Worm (Caenorhabditis elegans) whole organism, young adult: ENCODE results near the gene crls-1.

Experiments used
- B0019.2 ChIP-seq: fragments of 200-800 bp; sonication (Bioruptor generic); conservative IDR thresholded peaks from 2 replicates; pipeline ENCODE4 v1.3.6; 2022; ENCODE audit warnings: missing genetic modification reagents, missing genetic modification characterization, missing compliant biosample characterization
- B0035.1 ChIP-seq: sonication (generic microtip); optimal IDR thresholded peaks from 2 replicates; lab custom pipeline; 2016; ENCODE audit warnings: missing genetic modification characterization, mild to moderate bottlenecking, missing compliant biosample characterization, missing genotype, missing genetic modification reagents
- B0261.1 ChIP-seq: sonication (generic microtip); optimal IDR thresholded peaks from 2 replicates; lab custom pipeline; 2016; ENCODE audit warnings: mild to moderate bottlenecking, missing genetic modification characterization, moderate library complexity, missing compliant biosample characterization
- F23B12.7 ChIP-seq: sonication (generic microtip); optimal IDR thresholded peaks from 2 replicates; lab custom pipeline; 2017; ENCODE audit warnings: missing genetic modification characterization, mild to moderate bottlenecking, missing compliant biosample characterization, antibody characterized with exemption, moderate library complexity; ENCODE audit not compliant: insufficient read depth
- F52B5.7 ChIP-seq: sonication (generic microtip); optimal IDR thresholded peaks from 2 replicates; lab custom pipeline; 2016; ENCODE audit warnings: mild to moderate bottlenecking, missing genetic modification characterization, missing compliant biosample characterization
- F55B11.4 ChIP-seq: sonication (generic microtip); optimal IDR thresholded peaks from 2 replicates; lab custom pipeline; 2016; ENCODE audit warnings: missing compliant biosample characterization, missing genetic modification characterization, borderline replicate concordance; ENCODE audit not compliant: insufficient read depth
- F57C9.4 ChIP-seq: sonication (generic microtip); optimal IDR thresholded peaks from 2 replicates; lab custom pipeline; 2017; ENCODE audit warnings: mild to moderate bottlenecking, missing genetic modification characterization, missing compliant biosample characterization
- T07F8.4 ChIP-seq: sonication (generic microtip); optimal IDR thresholded peaks from 2 replicates; lab custom pipeline; 2016; ENCODE audit warnings: mild to moderate bottlenecking, missing genetic modification characterization, moderate library complexity, missing compliant biosample characterization
- Y56A3A.18 ChIP-seq: fragments of 200-800 bp; sonication (Bioruptor generic); IDR thresholded peaks from 2 replicates; pipeline ENCODE4 v1.3.6; 2022; ENCODE audit warnings: missing genetic modification reagents, missing genetic modification characterization, missing compliant biosample characterization
- akir-1 ChIP-seq: fragments of 200-800 bp; sonication (Bioruptor generic); optimal IDR thresholded peaks from 2 replicates; lab custom pipeline; 2018; ENCODE audit warnings: mild to moderate bottlenecking, missing genetic modification characterization, moderate library complexity, missing compliant biosample characterization
- aptf-2 ChIP-seq: fragments of 200-800 bp; sonication (Bioruptor generic); conservative IDR thresholded peaks from 2 replicates; pipeline ENCODE4 v1.3.6; 2022; ENCODE audit warnings: missing genetic modification reagents, missing genetic modification characterization, missing compliant biosample characterization
- aptf-3 ChIP-seq: fragments of 200-800 bp; sonication (Bioruptor generic); IDR thresholded peaks from 2 replicates; pipeline ENCODE4 v1.3.6; 2022; ENCODE audit warnings: missing genetic modification characterization, missing compliant biosample characterization
- atf-7 ChIP-seq: sonication (generic microtip); optimal IDR thresholded peaks from 2 replicates; lab custom pipeline; 2017; ENCODE audit warnings: mild to moderate bottlenecking, missing genetic modification characterization, missing compliant biosample characterization
- attf-3 ChIP-seq: fragments of 200-800 bp; sonication (Bioruptor generic); conservative IDR thresholded peaks from 2 replicates; pipeline ENCODE4 v1.3.6; 2022; ENCODE audit warnings: missing genetic modification reagents, missing genetic modification characterization, missing compliant biosample characterization
- attf-5 ChIP-seq: fragments of 200-800 bp; sonication (Bioruptor generic); optimal IDR thresholded peaks from 2 replicates; lab custom pipeline; 2018; ENCODE audit warnings: mild to moderate bottlenecking, missing genetic modification characterization, missing compliant biosample characterization
- attf-6 ChIP-seq: fragments of 200-800 bp; sonication (Bioruptor generic); IDR thresholded peaks from 2 replicates; pipeline ENCODE4 v1.3.6; 2022; ENCODE audit warnings: missing genetic modification reagents, missing genetic modification characterization, missing compliant biosample characterization
- ceh-40 ChIP-seq: fragments of 200-800 bp; sonication (Bioruptor generic); IDR thresholded peaks from 2 replicates; pipeline ENCODE4 v1.3.6; 2022; ENCODE audit warnings: missing genetic modification characterization, missing compliant biosample characterization
- chd-7 ChIP-seq: sonication (generic microtip); optimal IDR thresholded peaks from 2 replicates; lab custom pipeline; 2016; ENCODE audit warnings: mild to moderate bottlenecking, missing genetic modification characterization, moderate library complexity, missing compliant biosample characterization
- efl-1 ChIP-seq: fragments of 150-350 bp; optimal IDR thresholded peaks from 2 replicates; lab custom pipeline; 2014; ENCODE audit warnings: missing biosample characterization, missing genetic modification reagents, missing genetic modification characterization
- egl-44 ChIP-seq: fragments of 200-800 bp; sonication (Bioruptor generic); IDR thresholded peaks from 2 replicates; pipeline ENCODE4 v1.3.6; 2022; ENCODE audit warnings: missing genetic modification reagents, missing genetic modification characterization, missing compliant biosample characterization
- ekl-4 ChIP-seq: fragments of 200-800 bp; sonication (Bioruptor generic); IDR thresholded peaks from 2 replicates; pipeline ENCODE4 v1.3.6; 2022; ENCODE audit warnings: missing genetic modification reagents, missing genetic modification characterization, missing compliant biosample characterization
- fkh-3 ChIP-seq: sonication (generic microtip); optimal IDR thresholded peaks from 2 replicates; lab custom pipeline; 2016; ENCODE audit warnings: mild to moderate bottlenecking, missing genetic modification characterization, missing compliant biosample characterization
- him-1 ChIP-seq: sonication (generic microtip); optimal IDR thresholded peaks from 2 replicates; lab custom pipeline; 2016; ENCODE audit warnings: missing genotype, missing genetic modification reagents, missing genetic modification characterization, missing compliant biosample characterization
- hlh-12 ChIP-seq: sonication (generic microtip); optimal IDR thresholded peaks from 2 replicates; lab custom pipeline; 2016; ENCODE audit warnings: missing genetic modification characterization, missing compliant biosample characterization
- hlh-26 ChIP-seq: fragments of 200-800 bp; sonication (Bioruptor generic); conservative IDR thresholded peaks from 2 replicates; pipeline ENCODE4 v1.3.6; 2022; ENCODE audit warnings: missing genetic modification reagents, missing genetic modification characterization, missing compliant biosample characterization
- hmg-1.2 ChIP-seq: fragments of 200-800 bp; sonication (Bioruptor generic); IDR thresholded peaks from 2 replicates; pipeline ENCODE4 v1.3.6; 2022; ENCODE audit warnings: missing genetic modification reagents, missing genetic modification characterization, missing compliant biosample characterization
- lag-1 ChIP-seq: fragments of 200-800 bp; sonication (Bioruptor generic); IDR thresholded peaks from 2 replicates; pipeline ENCODE4 v1.3.6; 2022; ENCODE audit warnings: missing genetic modification reagents, missing genetic modification characterization, missing compliant biosample characterization
- pbrm-1 ChIP-seq: fragments of 200-800 bp; sonication (Bioruptor generic); IDR thresholded peaks from 2 replicates; pipeline ENCODE4 v1.3.6; 2022; ENCODE audit warnings: missing genetic modification reagents, missing genetic modification characterization, missing compliant biosample characterization
- snpc-1.1 ChIP-seq: sonication (generic microtip); optimal IDR thresholded peaks from 2 replicates; lab custom pipeline; 2017; ENCODE audit warnings: missing genetic modification characterization, mild to moderate bottlenecking, missing compliant biosample characterization, antibody characterized with exemption, moderate library complexity, missing genotype, missing genetic modification reagents; ENCODE audit not compliant: insufficient read depth
- snpc-4 ChIP-seq, 5 experiments: fragments of 150-350 bp in 1 of 5; sonication (generic microtip) in 4 of 5; optimal IDR thresholded peaks; 2 replicates each; lab custom pipeline; 2014 to 2018; ENCODE audit warnings: missing genetic modification characterization in 5 of 5, missing biosample characterization in 3 of 5, antibody characterized with exemption in 2 of 5, mild to moderate bottlenecking in 2 of 5, missing compliant biosample characterization in 2 of 5, missing genotype in 2 of 5, moderate library complexity in 2 of 5, missing genetic modification reagents in 1 of 5
- somi-1 ChIP-seq: fragments of 200-800 bp; sonication (Bioruptor generic); optimal IDR thresholded peaks from 2 replicates; lab custom pipeline; 2018; ENCODE audit warnings: mild to moderate bottlenecking, missing genetic modification characterization, missing compliant biosample characterization
- zim-3 ChIP-seq: sonication (generic microtip); optimal IDR thresholded peaks from 2 replicates; lab custom pipeline; 2017; ENCODE audit warnings: mild to moderate bottlenecking, missing genetic modification characterization, moderate library complexity, missing compliant biosample characterization
- ztf-18 ChIP-seq: sonication (generic microtip); optimal IDR thresholded peaks from 2 replicates; lab custom pipeline; 2016; ENCODE audit warnings: missing genotype, mild to moderate bottlenecking, missing genetic modification characterization, missing compliant biosample characterization

Gene crls-1

DNA sequence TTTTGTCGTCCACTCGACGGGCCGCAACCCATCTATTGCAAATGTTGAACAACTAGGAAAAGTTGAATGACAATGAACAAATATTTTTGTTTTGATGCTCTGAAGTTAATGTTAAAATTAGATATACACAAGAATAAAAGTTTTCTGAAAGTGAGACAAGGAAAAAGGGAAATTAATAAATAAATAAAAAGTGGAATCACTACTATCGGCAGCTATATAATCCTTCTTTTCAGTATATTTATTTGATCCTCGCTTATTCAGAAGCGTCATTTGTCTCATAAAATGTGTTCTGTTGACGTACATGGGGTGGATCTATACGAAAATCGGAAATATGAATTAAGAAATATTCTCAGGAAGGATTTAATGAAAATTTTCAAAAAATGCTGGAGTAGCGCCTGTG, 16.5 kb upstream of the crls-1 start, which contains the start of gene pef-1:
TSS of gene pef-1 (minus strand) at position 101 of the 400 bp plus-strand sequence.
- TF ChIP-seq aptf-3 (GFP tag; lab: Robert Waterston, UW) (no peak), F57C9.4 (tag; lab: Kevin White, UChicago) (no peak), attf-5 (GFP tag; lab: Kevin White, UChicago) (no peak), attf-6 (GFP tag; lab: Robert Waterston, UW) (no peak), ekl-4 (GFP tag; lab: Robert Waterston, UW) (no peak), somi-1 (GFP tag; lab: Kevin White, UChicago) (no peak), him-1 (tag; lab: Kevin White, UChicago) (no peak), ceh-40 (GFP tag; lab: Robert Waterston, UW) (no peak), F52B5.7 (tag; lab: Kevin White, UChicago) (no peak), egl-44 (no peak), akir-1 (no peak), aptf-2 (no peak), atf-7 (tag; lab: Kevin White, UChicago) (no peak), B0261.1 (no peak)

DNA sequence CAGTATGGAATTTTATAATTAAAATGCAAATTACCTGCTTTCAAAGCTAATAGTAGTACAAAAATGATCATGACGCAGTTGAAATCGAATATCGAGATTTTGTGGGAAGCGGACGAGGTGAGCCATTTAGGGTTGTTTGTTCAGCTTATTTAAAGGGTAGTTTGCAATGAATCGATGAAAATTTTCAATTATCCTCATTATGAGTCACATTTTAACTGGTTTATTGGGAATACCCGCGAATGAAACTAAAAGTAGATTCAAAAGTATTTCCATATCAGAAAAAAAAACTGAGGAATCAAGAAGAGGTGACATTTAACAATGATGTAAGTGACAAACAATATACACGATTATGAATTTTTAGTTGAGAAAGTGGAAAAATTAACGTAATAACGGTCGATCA, 9.6 kb upstream of the crls-1 start, which contains the start of gene F23H11.7:
TSS of gene F23H11.7 (minus strand) at position 101 of the 400 bp plus-strand sequence.
- TF ChIP-seq B0035.1, result no peak
- TF ChIP-seq F57C9.4 (tag; lab: Kevin White, UChicago), result no peak
- TF ChIP-seq lag-1 (GFP tag; lab: Robert Waterston, UW), result no peak
- no peak for TF ChIP-seq chd-7
- TF ChIP-seq hlh-26 (GFP tag; lab: Robert Waterston, UW), result no peak
- TF ChIP-seq snpc-1.1, result no peak
- TF ChIP-seq F52B5.7 (tag; lab: Kevin White, UChicago), result no peak

DNA sequence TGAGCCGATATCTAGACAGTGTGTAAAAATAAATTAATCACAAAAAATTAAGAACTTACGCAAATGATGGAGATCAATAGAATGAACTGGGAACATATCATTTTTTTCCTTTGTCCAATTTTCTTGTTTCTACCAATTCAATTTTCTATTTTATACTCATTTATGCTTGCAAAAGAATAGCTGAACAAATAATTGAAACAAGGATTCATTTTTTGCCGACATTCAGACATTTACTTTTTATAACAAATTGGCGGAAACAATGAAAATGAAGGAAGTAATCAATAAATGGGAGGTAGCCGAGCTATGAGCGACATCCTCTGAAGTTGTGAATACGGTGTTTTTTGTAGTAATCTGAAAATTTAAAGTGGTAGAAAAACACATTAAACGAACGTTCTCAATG, 7.2 kb upstream of the crls-1 start, which contains the start of gene idpp-13:
TSS of gene idpp-13 (minus strand) at position 101 of the 400 bp plus-strand sequence.
- TF ChIP-seq B0019.2, result no peak
- TF ChIP-seq ztf-18 (tag; lab: Kevin White, UChicago), result no peak
- no peak for TF ChIP-seq zim-3 (tag; lab: Kevin White, UChicago)
- no peak for TF ChIP-seq F55B11.4
- no peak for TF ChIP-seq T07F8.4 (tag; lab: Kevin White, UChicago)
- TF ChIP-seq efl-1 (GFP tag; lab: Kevin White, UChicago), result no peak

DNA sequence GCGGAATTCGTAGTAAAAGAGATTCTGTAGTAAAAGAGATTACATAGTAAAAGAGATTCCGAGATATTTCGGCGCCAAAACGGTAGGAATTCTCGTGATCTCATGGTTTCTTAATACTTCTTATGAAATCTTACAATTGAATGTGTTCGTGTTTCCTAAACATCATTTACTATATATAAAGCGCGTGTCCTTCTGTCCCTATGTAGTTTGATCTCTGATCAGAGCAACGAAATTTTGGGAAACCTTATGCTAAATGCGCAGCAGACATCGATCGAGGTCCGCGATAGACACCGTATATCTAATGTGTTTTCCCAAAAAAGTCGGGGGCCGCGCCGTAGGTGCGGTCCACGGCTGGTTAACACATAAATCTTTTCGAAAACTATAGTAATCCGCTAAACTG, 3.1 kb upstream of the crls-1 start:
- peak; percentile 65; the same call in 1 of the 2 replicates for TF ChIP-seq attf-6 (GFP tag; lab: Robert Waterston, UW)
- TF ChIP-seq hmg-1.2 (GFP tag; lab: Robert Waterston, UW), result peak; percentile 31; the same call in 1 of the 2 replicates
- peak; percentile 64 for TF ChIP-seq snpc-1.1
- peak; percentile 30 for TF ChIP-seq snpc-4 (GFP tag; optimal IDR thresholded peaks at IDR 0.05; lab: Kevin White, UChicago)
- TF ChIP-seq snpc-4 (tag; optimal IDR thresholded peaks at IDR 0.05; lab: Kevin White, UChicago), result peak in 1 of 4 experiments; percentile 90
- 0 out of 2 replicates have a peak, but pooled peaks have one; percentile 19 for TF ChIP-seq pbrm-1 (GFP tag; lab: Robert Waterston, UW)

DNA sequence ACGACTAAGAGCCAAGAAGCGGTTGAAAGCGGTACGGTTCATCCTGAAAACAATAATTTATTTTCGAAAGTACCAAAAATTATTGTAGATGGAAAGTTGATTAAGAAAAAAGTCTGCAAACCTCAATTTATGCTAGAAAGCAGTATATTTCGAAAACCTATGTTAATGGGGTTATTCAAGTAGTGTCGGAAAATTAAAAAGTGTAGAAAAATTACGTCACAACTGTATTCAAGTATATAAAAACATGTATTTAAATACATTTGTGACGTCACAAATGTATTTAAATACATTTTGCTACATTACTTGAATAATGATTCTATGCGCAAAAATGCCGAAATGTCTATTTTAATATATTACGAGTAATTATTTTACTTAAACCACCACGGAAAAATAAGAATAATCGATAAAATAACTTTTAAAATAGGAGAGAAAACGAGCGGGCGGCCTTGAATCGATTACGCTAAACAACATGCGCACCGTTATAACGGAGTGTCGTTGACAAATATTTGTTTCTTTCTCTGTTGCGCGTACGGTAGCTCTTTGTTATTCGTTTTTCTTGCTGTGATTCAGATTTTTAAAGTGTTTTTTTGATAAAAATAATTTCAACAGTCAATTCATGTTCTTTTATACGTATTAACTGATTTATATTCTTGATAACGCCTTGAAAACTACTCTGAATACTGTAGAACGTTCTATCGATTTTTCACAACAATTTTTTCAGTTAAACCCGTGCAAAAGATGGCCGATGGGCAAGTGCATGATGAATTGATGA, 1.0 kb upstream of the crls-1 start, which contains the start of the genes F23H11.5 and bra-2:
TSS of gene F23H11.5 (minus strand) at position 51 of the 772 bp plus-strand sequence.
TSS of gene bra-2 (plus strand) at position 722 of the 772 bp plus-strand sequence.
- TF ChIP-seq F23B12.7 (tag; lab: Kevin White, UChicago) (peak; percentile 4), attf-3 (GFP tag; lab: Robert Waterston, UW) (peak; percentile 92), fkh-3 (tag; lab: Kevin White, UChicago) (no peak), Y56A3A.18 (GFP tag; lab: Robert Waterston, UW) (no peak), hlh-12 (tag; lab: Kevin White, UChicago) (no peak)
- TF ChIP-seq, all 124 proteins: peak for 2
